Fruit fly (Drosophila melanogaster) whole organism, embryonic: Measurements from ENCODE around the gene Tim17b2.

Source experiments
- Adf1 ChIP-seq: fragments of 200-800 bp; sonication (Bioruptor generic); IDR thresholded peaks from 2 replicates; pipeline ENCODE4 v1.3.6; 2022; ENCODE audit warnings: missing biosample characterization, missing genetic modification characterization
- CG1024 ChIP-seq: fragments of 200-800 bp; sonication (Bioruptor generic); IDR thresholded peaks from 2 replicates; pipeline ENCODE4 v1.3.6; 2022; ENCODE audit warnings: missing biosample characterization, missing genetic modification characterization
- CG10462 ChIP-seq: fragments of 200-800 bp; sonication (Bioruptor generic); optimal IDR thresholded peaks from 2 replicates; lab custom pipeline; 2016; ENCODE audit warnings: missing biosample characterization, missing genetic modification characterization
- CG10959 ChIP-seq: fragments of 200-800 bp; sonication (Bioruptor generic); IDR thresholded peaks from 2 replicates; pipeline ENCODE4 v1.3.6; 2022; ENCODE audit warnings: missing biosample characterization, missing genetic modification characterization
- CG12155 ChIP-seq: fragments of 200-800 bp; sonication (Bioruptor generic); optimal IDR thresholded peaks from 3 replicates; lab custom pipeline; 2016; ENCODE audit warnings: missing biosample characterization, missing genetic modification characterization
- CG12744 ChIP-seq: fragments of 200-800 bp; sonication (Bioruptor generic); optimal IDR thresholded peaks from 2 replicates; lab custom pipeline; 2016; ENCODE audit warnings: missing biosample characterization, missing genetic modification characterization
- CG13287 ChIP-seq: fragments of 200-800 bp; sonication (Bioruptor generic); IDR thresholded peaks from 2 replicates; pipeline ENCODE4 v1.3.6; 2022; ENCODE audit warnings: missing biosample characterization, missing genetic modification characterization; ENCODE audit not compliant: partially characterized antibody
- CG13424 ChIP-seq: fragments of 200-800 bp; sonication (Bioruptor generic); optimal IDR thresholded peaks from 2 replicates; lab custom pipeline; 2019; ENCODE audit warnings: missing biosample characterization, mild to moderate bottlenecking, missing genetic modification characterization, moderate library complexity
- CG14710 ChIP-seq: fragments of 200-800 bp; sonication (Bioruptor generic); optimal IDR thresholded peaks from 3 replicates; lab custom pipeline; 2019; ENCODE audit warnings: missing biosample characterization, mild to moderate bottlenecking, missing genetic modification characterization, moderate library complexity
- CG14965 ChIP-seq: fragments of 200-800 bp; sonication (Bioruptor generic); optimal IDR thresholded peaks from 2 replicates; lab custom pipeline; 2016; ENCODE audit warnings: missing biosample characterization, missing genetic modification characterization, borderline replicate concordance
- CG15073 ChIP-seq: fragments of 200-800 bp; sonication (Bioruptor generic); optimal IDR thresholded peaks from 2 replicates; lab custom pipeline; 2016; ENCODE audit warnings: missing biosample characterization, missing genetic modification characterization
- CG16863 ChIP-seq: fragments of 200-800 bp; sonication (Bioruptor generic); optimal IDR thresholded peaks from 3 replicates; lab custom pipeline; 2016; ENCODE audit warnings: missing biosample characterization, missing genetic modification characterization
- CG17328 ChIP-seq: fragments of 200-800 bp; sonication (Bioruptor generic); IDR thresholded peaks from 2 replicates; pipeline ENCODE4 v1.3.6; 2022; ENCODE audit warnings: missing biosample characterization, missing genetic modification characterization
- CG17361 ChIP-seq: fragments of 200-800 bp; sonication (Bioruptor generic); IDR thresholded peaks from 3 replicates; pipeline ENCODE4 v1.3.6; 2022; ENCODE audit warnings: missing biosample characterization, missing genetic modification characterization
- CG18262 ChIP-seq: fragments of 200-800 bp; optimal IDR thresholded peaks from 3 replicates; lab custom pipeline; 2019; ENCODE audit warnings: missing biosample characterization, mild to moderate bottlenecking, missing genetic modification characterization, moderate library complexity
- CG18764 ChIP-seq: fragments of 200-800 bp; sonication (Bioruptor generic); optimal IDR thresholded peaks from 3 replicates; lab custom pipeline; 2016; ENCODE audit warnings: missing biosample characterization, missing genetic modification characterization
- CG2129 ChIP-seq: fragments of 200-800 bp; sonication (Bioruptor generic); IDR thresholded peaks from 2 replicates; pipeline ENCODE4 v1.3.6; 2022; ENCODE audit warnings: missing biosample characterization, missing genetic modification characterization; ENCODE audit not compliant: partially characterized antibody
- CG2202 ChIP-seq: fragments of 200-800 bp; sonication (Bioruptor generic); optimal IDR thresholded peaks from 2 replicates; lab custom pipeline; 2018; ENCODE audit warnings: missing biosample characterization, mild to moderate bottlenecking, missing genetic modification characterization
- CG31224 ChIP-seq: fragments of 200-800 bp; sonication (Bioruptor generic); IDR thresholded peaks from 2 replicates; pipeline ENCODE4 v1.3.6; 2022; ENCODE audit warnings: missing biosample characterization, missing genetic modification characterization
- CG31365 ChIP-seq: fragments of 200-800 bp; sonication (Bioruptor generic); optimal IDR thresholded peaks from 2 replicates; lab custom pipeline; 2018; ENCODE audit warnings: missing biosample characterization, mild to moderate bottlenecking, missing genetic modification characterization
- CG4730 ChIP-seq: fragments of 200-800 bp; sonication (Bioruptor generic); IDR thresholded peaks from 2 replicates; pipeline ENCODE4 v1.3.6; 2022; ENCODE audit warnings: missing biosample characterization, missing genetic modification characterization
- CG6654 ChIP-seq: fragments of 200-800 bp; sonication (Bioruptor generic); optimal IDR thresholded peaks from 2 replicates; lab custom pipeline; 2017; ENCODE audit warnings: missing biosample characterization, mild to moderate bottlenecking, missing genetic modification characterization
- CG6689 ChIP-seq: fragments of 200-800 bp; sonication (Bioruptor generic); IDR thresholded peaks from 2 replicates; pipeline ENCODE4 v1.3.6; 2022; ENCODE audit warnings: missing biosample characterization, missing genetic modification characterization
- CG8089 ChIP-seq: fragments of 200-800 bp; sonication (Bioruptor generic); optimal IDR thresholded peaks from 3 replicates; lab custom pipeline; 2016; ENCODE audit warnings: missing biosample characterization, missing genetic modification characterization
- CG9437 ChIP-seq: fragments of 200-800 bp; sonication (Bioruptor generic); optimal IDR thresholded peaks from 2 replicates; lab custom pipeline; 2018; ENCODE audit warnings: missing biosample characterization, mild to moderate bottlenecking, missing genetic modification characterization
- E2f2 ChIP-seq: fragments of 200-800 bp; sonication (Bioruptor generic); IDR thresholded peaks from 2 replicates; pipeline ENCODE4 v1.3.6; 2022; ENCODE audit warnings: missing biosample characterization, missing genetic modification characterization
- Ets97D ChIP-seq: fragments of 200-800 bp; sonication (Bioruptor generic); optimal IDR thresholded peaks from 3 replicates; lab custom pipeline; 2016; ENCODE audit warnings: missing biosample characterization, missing genetic modification characterization
- H15 ChIP-seq: fragments of 200-800 bp; sonication (Bioruptor generic); IDR thresholded peaks from 3 replicates; pipeline ENCODE4 v1.3.6; 2022; ENCODE audit warnings: missing biosample characterization, missing genetic modification characterization
- Lhr ChIP-seq: fragments of 200-800 bp; sonication (Bioruptor generic); optimal IDR thresholded peaks from 3 replicates; lab custom pipeline; 2017; ENCODE audit warnings: mild to moderate bottlenecking, missing biosample characterization, missing genetic modification reagents, missing genetic modification characterization
- MESR4 ChIP-seq: fragments of 200-800 bp; sonication (Bioruptor generic); optimal IDR thresholded peaks from 2 replicates; lab custom pipeline; 2018; ENCODE audit warnings: missing biosample characterization, mild to moderate bottlenecking, missing genetic modification characterization, moderate library complexity
- Myb ChIP-seq: fragments of 200-800 bp; sonication (Bioruptor generic); optimal IDR thresholded peaks from 2 replicates; lab custom pipeline; 2016; ENCODE audit warnings: missing biosample characterization, missing genetic modification characterization
- Oaz ChIP-seq: fragments of 200-800 bp; sonication (Bioruptor generic); IDR thresholded peaks from 2 replicates; pipeline ENCODE4 v1.3.6; 2022; ENCODE audit warnings: missing biosample characterization, missing genetic modification characterization
- Pdp1 ChIP-seq, 2 experiments: fragments of 200-800 bp; sonication (Bioruptor generic); optimal IDR thresholded peaks; 3 replicates each; lab custom pipeline; 2016; ENCODE audit warnings: missing biosample characterization in 2 of 2, missing genetic modification characterization in 2 of 2, mild to moderate bottlenecking in 1 of 2, moderate library complexity in 1 of 2
- Sin3A ChIP-seq: fragments of >200 bp; optimal IDR thresholded peaks from 2 replicates; lab custom pipeline; 2018
- Sox102F ChIP-seq: fragments of 200-800 bp; sonication (Bioruptor generic); optimal IDR thresholded peaks from 2 replicates; lab custom pipeline; 2018; ENCODE audit warnings: missing biosample characterization, mild to moderate bottlenecking, missing genetic modification characterization, moderate library complexity
- Spps ChIP-seq: fragments of 200-800 bp; sonication (Bioruptor generic); optimal IDR thresholded peaks from 2 replicates; lab custom pipeline; 2018; ENCODE audit warnings: missing biosample characterization, mild to moderate bottlenecking, missing genetic modification characterization
- Xrp1 ChIP-seq: fragments of 200-800 bp; sonication (Bioruptor generic); IDR thresholded peaks from 2 replicates; pipeline ENCODE4 v1.3.6; 2022; ENCODE audit warnings: missing biosample characterization, missing genetic modification characterization
- az2 ChIP-seq: fragments of 200-800 bp; sonication (Bioruptor generic); optimal IDR thresholded peaks from 3 replicates; lab custom pipeline; 2016; ENCODE audit warnings: missing biosample characterization, missing genetic modification characterization
- dm ChIP-seq: fragments of 200-800 bp; sonication (Bioruptor generic); optimal IDR thresholded peaks from 3 replicates; lab custom pipeline; 2016; ENCODE audit warnings: missing biosample characterization, missing genetic modification characterization
- fru ChIP-seq: fragments of >200 bp; optimal IDR thresholded peaks from 2 replicates; lab custom pipeline; 2017
- ftz-f1 ChIP-seq: fragments of 200-800 bp; sonication (Bioruptor generic); optimal IDR thresholded peaks from 2 replicates; lab custom pipeline; 2016; ENCODE audit warnings: missing biosample characterization, missing genetic modification characterization
- gsb-n ChIP-seq: fragments of 200-800 bp; sonication (Bioruptor generic); optimal IDR thresholded peaks from 3 replicates; lab custom pipeline; 2018; ENCODE audit warnings: missing biosample characterization, mild to moderate bottlenecking, missing genetic modification characterization
- mam ChIP-seq: fragments of 200-800 bp; sonication (Bioruptor generic); optimal IDR thresholded peaks from 3 replicates; lab custom pipeline; 2016; ENCODE audit warnings: missing biosample characterization, missing genetic modification characterization
- mld ChIP-seq: fragments of 200-800 bp; sonication (Bioruptor generic); IDR thresholded peaks from 3 replicates; pipeline ENCODE4 v1.3.6; 2022; ENCODE audit warnings: missing biosample characterization, missing genetic modification characterization; ENCODE audit not compliant: partially characterized antibody
- nom ChIP-seq: fragments of 200-800 bp; sonication (Bioruptor generic); optimal IDR thresholded peaks from 2 replicates; lab custom pipeline; 2017; ENCODE audit warnings: missing biosample characterization, missing genetic modification characterization, mild to moderate bottlenecking, moderate library complexity, missing genetic modification reagents
- pho ChIP-seq: fragments of 200-800 bp; sonication (Bioruptor generic); optimal IDR thresholded peaks from 2 replicates; lab custom pipeline; 2016; ENCODE audit warnings: missing biosample characterization, missing genetic modification characterization
- run ChIP-seq: fragments of 200-800 bp; sonication (Bioruptor generic); optimal IDR thresholded peaks from 3 replicates; lab custom pipeline; 2018; ENCODE audit warnings: missing biosample characterization, mild to moderate bottlenecking, missing genetic modification characterization
- sens ChIP-seq: fragments of 200-800 bp; sonication (Bioruptor generic); peaks from one replicate; lab custom pipeline; 2016; ENCODE audit warnings: missing biosample characterization, missing genetic modification characterization
- stc ChIP-seq: fragments of 200-800 bp; sonication (Bioruptor generic); IDR thresholded peaks from 2 replicates; pipeline ENCODE4 v1.3.6; 2022; ENCODE audit warnings: missing biosample characterization, missing genetic modification characterization
- tin ChIP-seq: fragments of 200-800 bp; sonication (Bioruptor generic); optimal IDR thresholded peaks from 3 replicates; lab custom pipeline; 2016; ENCODE audit warnings: missing biosample characterization, missing genetic modification characterization
- trem ChIP-seq: fragments of 200-800 bp; optimal IDR thresholded peaks from 3 replicates; lab custom pipeline; 2019; ENCODE audit warnings: missing biosample characterization, mild to moderate bottlenecking, missing genetic modification characterization, moderate library complexity
- twi ChIP-seq: fragments of 200-800 bp; optimal IDR thresholded peaks from 2 replicates; lab custom pipeline; 2019; ENCODE audit warnings: missing biosample characterization, mild to moderate bottlenecking, missing genetic modification characterization, moderate library complexity
- vnd ChIP-seq: fragments of 200-800 bp; sonication (Bioruptor generic); IDR thresholded peaks from 3 replicates; pipeline ENCODE4 v1.3.6; 2022; ENCODE audit warnings: missing biosample characterization, missing genetic modification characterization; ENCODE audit not compliant: partially characterized antibody

The Tim17b2 gene

DNA sequence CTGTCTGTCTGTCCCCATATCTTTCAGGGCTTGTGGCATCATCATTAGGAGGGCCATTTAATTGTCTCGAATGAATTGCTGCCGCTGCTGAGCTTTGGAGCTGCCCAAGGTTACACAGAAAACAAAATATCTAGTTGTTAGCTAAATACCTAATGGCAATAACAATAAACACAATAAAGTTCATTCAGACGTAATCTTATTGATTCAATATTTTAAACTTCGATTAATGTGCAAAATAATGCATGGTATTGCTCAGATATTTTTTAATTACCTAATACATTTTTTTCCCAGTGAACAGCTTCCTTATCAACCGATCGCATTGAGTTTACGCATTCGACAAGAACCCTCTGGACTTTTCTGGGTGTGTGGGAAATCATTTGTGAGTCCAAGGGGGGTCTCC is 19.4 kb upstream of the Tim17b2 start:
- TF ChIP-seq CG4730 (GFP tag; lab: Robert Waterston, UW) = no peak
- TF ChIP-seq Sin3A (lab: Kevin White, UChicago) = no peak
- no peak for TF ChIP-seq Lhr (GFP tag; lab: Kevin White, UChicago)
- TF ChIP-seq CG13287 (GFP tag; lab: Robert Waterston, UW) = no peak
- peak; percentile 51 for TF ChIP-seq CG18262 (tag; lab: Kevin White, UChicago)
- TF ChIP-seq Spps = peak; percentile 50
- TF ChIP-seq Xrp1 (GFP tag; lab: Robert Waterston, UW) = peak; percentile 58; the same call in 1 of the 2 replicates
- no peak for TF ChIP-seq tin
- TF ChIP-seq fru (lab: Kevin White, UChicago) = no peak
- TF ChIP-seq Sox102F (GFP tag; lab: Kevin White, UChicago) = peak; percentile 36
- TF ChIP-seq CG6689 = peak; percentile 34; the same call in 1 of the 2 replicates
- no peak for TF ChIP-seq nom
- no peak for TF ChIP-seq Myb (GFP tag; lab: Kevin White, UChicago)
- TF ChIP-seq CG1024 = no peak
- TF ChIP-seq CG31365 (tag; lab: Kevin White, UChicago) = no peak
- no peak for TF ChIP-seq trem (tag; lab: Kevin White, UChicago)
- TF ChIP-seq CG15073 (GFP tag; lab: Kevin White, UChicago) = no peak
- TF ChIP-seq mam (GFP tag; lab: Kevin White, UChicago) = no peak
- TF ChIP-seq pho (GFP tag; lab: Kevin White, UChicago) = no peak
- TF ChIP-seq CG6654 = no peak
- TF ChIP-seq sens = peak; percentile 82
- no peak for TF ChIP-seq CG31224 (GFP tag; lab: Robert Waterston, UW)
- no peak for TF ChIP-seq ftz-f1 (GFP tag; lab: Kevin White, UChicago)
- TF ChIP-seq CG12155 (GFP tag; lab: Kevin White, UChicago) = no peak
- TF ChIP-seq twi (tag; lab: Kevin White, UChicago) = peak; percentile 6
- no peak for TF ChIP-seq CG18764 (GFP tag; lab: Kevin White, UChicago)
- TF ChIP-seq Pdp1 (GFP tag; optimal IDR thresholded peaks at IDR 0.05; lab: Kevin White, UChicago) = peak in 1 of 2 experiments; percentile 12
- TF ChIP-seq gsb-n (tag; lab: Kevin White, UChicago) = peak; percentile 11
- no peak for TF ChIP-seq CG14965 (GFP tag; lab: Kevin White, UChicago)
- TF ChIP-seq CG16863 (GFP tag; lab: Kevin White, UChicago) = no peak
- no peak for TF ChIP-seq CG8089 (GFP tag; lab: Kevin White, UChicago)
- peak; percentile 5 for TF ChIP-seq az2 (GFP tag; lab: Kevin White, UChicago)
- TF ChIP-seq CG2129 (GFP tag; lab: Robert Waterston, UW) = no peak
- no peak for TF ChIP-seq MESR4 (GFP tag; lab: Kevin White, UChicago)
- no peak for TF ChIP-seq CG17361 (GFP tag; lab: Robert Waterston, UW)
- no peak for TF ChIP-seq CG10959 (GFP tag; lab: Robert Waterston, UW)
- no peak for TF ChIP-seq run (tag; lab: Kevin White, UChicago)
- TF ChIP-seq CG12744 = no peak
- no peak for TF ChIP-seq dm (GFP tag; lab: Kevin White, UChicago)
- no peak for TF ChIP-seq E2f2 (GFP tag; lab: Robert Waterston, UW)
- TF ChIP-seq mld (GFP tag; lab: Robert Waterston, UW) = no peak
- peak; percentile 40 for TF ChIP-seq CG14710 (tag; lab: Kevin White, UChicago)
- TF ChIP-seq CG2202 (tag; lab: Kevin White, UChicago) = peak; percentile 31
- no peak for TF ChIP-seq Adf1
- TF ChIP-seq Oaz (GFP tag; lab: Robert Waterston, UW) = no peak
- no peak for TF ChIP-seq stc (GFP tag; lab: Robert Waterston, UW)
- TF ChIP-seq CG17328 = no peak
- no peak for TF ChIP-seq CG10462
- peak; percentile 7 for TF ChIP-seq CG13424 (tag; lab: Kevin White, UChicago)
- TF ChIP-seq CG9437 (GFP tag; lab: Kevin White, UChicago) = no peak
- no peak for TF ChIP-seq H15 (GFP tag; lab: Robert Waterston, UW)
- no peak for TF ChIP-seq vnd (GFP tag; lab: Robert Waterston, UW)
- TF ChIP-seq Ets97D (GFP tag; lab: Kevin White, UChicago) = no peak
